Worm (Caenorhabditis elegans) whole organism, L1 larva: ENCODE measurements around the gene C04H4.1.

Source experiments
- aha-1 ChIP-seq: fragments of 150-350 bp; optimal IDR thresholded peaks from 2 replicates; lab custom pipeline; 2014; ENCODE audit warnings: missing biosample characterization, missing genetic modification characterization
- alr-1 ChIP-seq: fragments of 200-800 bp; sonication (Bioruptor generic); optimal IDR thresholded peaks from 2 replicates; lab custom pipeline; 2018; ENCODE audit warnings: borderline replicate concordance, mild to moderate bottlenecking, missing genetic modification characterization, missing compliant biosample characterization
- ama-1 ChIP-seq: fragments of 150-350 bp; optimal IDR thresholded peaks from 2 replicates; lab custom pipeline; 2014
- blmp-1 ChIP-seq: fragments of 150-350 bp; optimal IDR thresholded peaks from 2 replicates; lab custom pipeline; 2014; ENCODE audit warnings: missing biosample characterization, missing genetic modification characterization
- ceh-8 ChIP-seq: fragments of 200-800 bp; sonication (Bioruptor generic); optimal IDR thresholded peaks from 2 replicates; lab custom pipeline; 2018; ENCODE audit warnings: mild to moderate bottlenecking, missing genetic modification characterization, moderate library complexity, missing compliant biosample characterization
- ceh-82 ChIP-seq, 3 experiments: fragments of 150-350 bp in 1 of 3; sonication (generic microtip) in 2 of 3; optimal IDR thresholded peaks; 2 replicates each; lab custom pipeline; 2014 to 2017; ENCODE audit warnings: missing biosample characterization in 3 of 3, missing genetic modification characterization in 3 of 3
- ets-5 ChIP-seq: fragments of 200-800 bp; sonication (Bioruptor generic); IDR thresholded peaks from 2 replicates; pipeline ENCODE4 v1.3.6; 2022; ENCODE audit warnings: missing genetic modification characterization, missing compliant biosample characterization
- fos-1 ChIP-seq: fragments of 150-350 bp; optimal IDR thresholded peaks from 2 replicates; lab custom pipeline; 2014; ENCODE audit warnings: missing biosample characterization, missing genetic modification characterization
- hlh-4 ChIP-seq: sonication (generic microtip); optimal IDR thresholded peaks from 2 replicates; lab custom pipeline; 2016; ENCODE audit warnings: mild to moderate bottlenecking, missing genetic modification characterization, missing compliant biosample characterization
- hpl-2 ChIP-seq: fragments of 150-350 bp; optimal IDR thresholded peaks from 2 replicates; lab custom pipeline; 2014; ENCODE audit warnings: missing biosample characterization, missing genetic modification reagents, missing genetic modification characterization
- isw-1 ChIP-seq: fragments of 200-800 bp; sonication (Bioruptor generic); IDR thresholded peaks from 2 replicates; pipeline ENCODE4 v1.3.6; 2022; ENCODE audit warnings: missing genetic modification characterization, missing compliant biosample characterization
- jun-1 ChIP-seq: fragments of 150-350 bp; optimal IDR thresholded peaks from 2 replicates; lab custom pipeline; 2014; ENCODE audit warnings: missing biosample characterization, missing genetic modification reagents, missing genetic modification characterization
- lin-15B ChIP-seq: fragments of 150-350 bp; sonication (generic microtip); optimal IDR thresholded peaks from 3 replicates; lab custom pipeline; 2014; ENCODE audit warnings: missing biosample characterization, missing genetic modification characterization
- lsy-2 ChIP-seq, 2 experiments: fragments of 150-350 bp; optimal IDR thresholded peaks; 2 replicates each; lab custom pipeline; 2014; ENCODE audit warnings: missing biosample characterization in 2 of 2, missing genetic modification characterization in 2 of 2
- mdl-1 ChIP-seq, 2 experiments: fragments of 150-350 bp; optimal IDR thresholded peaks; 2 replicates each; lab custom pipeline; 2014 to 2017; ENCODE audit warnings: missing biosample characterization in 2 of 2, missing genetic modification characterization in 2 of 2, inconsistent platforms in 1 of 2
- nhr-11 ChIP-seq: fragments of 150-350 bp; optimal IDR thresholded peaks from 2 replicates; lab custom pipeline; 2014; ENCODE audit warnings: missing biosample characterization, missing genetic modification characterization
- nhr-19 ChIP-seq: fragments of 200-800 bp; sonication (Bioruptor generic); conservative IDR thresholded peaks from 2 replicates; pipeline ENCODE4 v1.3.6; 2022; ENCODE audit warnings: missing genetic modification characterization, missing compliant biosample characterization
- nhr-20 ChIP-seq: sonication (generic microtip); optimal IDR thresholded peaks from 2 replicates; lab custom pipeline; 2016; ENCODE audit warnings: mild to moderate bottlenecking, missing genetic modification characterization, missing compliant biosample characterization
- nhr-237 ChIP-seq: fragments of 150-350 bp; optimal IDR thresholded peaks from 2 replicates; lab custom pipeline; 2014; ENCODE audit warnings: missing biosample characterization, missing genetic modification characterization
- pag-3 ChIP-seq: sonication (generic microtip); optimal IDR thresholded peaks from 2 replicates; lab custom pipeline; 2017; ENCODE audit warnings: missing genetic modification characterization, mild to moderate bottlenecking, missing compliant biosample characterization, antibody characterized with exemption, borderline replicate concordance; ENCODE audit not compliant: insufficient read depth
- pqm-1 ChIP-seq: sonication (generic microtip); optimal IDR thresholded peaks from 3 replicates; lab custom pipeline; 2017; ENCODE audit warnings: missing biosample characterization, missing genetic modification characterization
- snpc-4 ChIP-seq: fragments of 150-350 bp; optimal IDR thresholded peaks from 2 replicates; lab custom pipeline; 2014; ENCODE audit warnings: missing biosample characterization, missing genetic modification characterization
- snu-23 ChIP-seq: sonication (generic microtip); optimal IDR thresholded peaks from 2 replicates; lab custom pipeline; 2016; ENCODE audit warnings: missing genetic modification characterization, missing compliant biosample characterization
- sup-37 ChIP-seq: fragments of 200-800 bp; sonication (Bioruptor generic); optimal IDR thresholded peaks from 2 replicates; lab custom pipeline; 2018; ENCODE audit warnings: mild to moderate bottlenecking, missing genetic modification characterization, missing compliant biosample characterization
- tbx-2 ChIP-seq: sonication (generic microtip); optimal IDR thresholded peaks from 2 replicates; lab custom pipeline; 2016; ENCODE audit warnings: missing genetic modification characterization, missing compliant biosample characterization
- unc-30 ChIP-seq: sonication (generic microtip); optimal IDR thresholded peaks from 2 replicates; lab custom pipeline; 2017; ENCODE audit warnings: missing biosample characterization, missing genetic modification characterization
- unc-62 ChIP-seq: fragments of 150-350 bp; optimal IDR thresholded peaks from 2 replicates; lab custom pipeline; 2014; ENCODE audit warnings: missing biosample characterization, missing genetic modification reagents, missing genetic modification characterization
- xbp-1 ChIP-seq: sonication (generic microtip); optimal IDR thresholded peaks from 2 replicates; lab custom pipeline; 2016; ENCODE audit warnings: missing genetic modification characterization, missing compliant biosample characterization
- zip-4 ChIP-seq: fragments of 200-800 bp; sonication (Bioruptor generic); optimal IDR thresholded peaks from 2 replicates; lab custom pipeline; 2018; ENCODE audit warnings: mild to moderate bottlenecking, missing genetic modification characterization, moderate library complexity, missing compliant biosample characterization

C04H4.1 gene

DNA sequence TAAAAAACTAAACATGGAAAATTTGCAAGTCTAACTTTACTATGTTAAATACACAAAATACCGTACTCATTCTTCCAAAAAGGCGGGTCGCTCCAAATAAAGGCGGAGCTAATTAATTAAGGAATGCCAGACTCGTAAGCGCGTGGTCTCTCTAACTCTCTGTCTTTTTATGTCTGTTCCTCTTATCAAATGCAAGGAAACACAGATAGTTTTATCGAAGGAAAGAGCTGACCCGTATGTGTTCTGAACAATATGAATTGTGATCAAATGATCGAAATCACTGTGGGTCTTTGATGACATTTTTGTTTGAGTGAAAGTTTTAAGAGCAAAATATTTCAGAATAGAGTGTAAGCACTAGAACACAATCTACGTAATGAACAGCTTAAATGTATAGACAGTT lies 42.8 kb downstream of the C04H4.1 start (continued):
- TF ChIP-seq ceh-8 (GFP tag; lab: Kevin White, UChicago) (no peak), lsy-2 (tag; optimal IDR thresholded peaks at IDR 0.05; lab: Kevin White, UChicago) (no peak)

DNA sequence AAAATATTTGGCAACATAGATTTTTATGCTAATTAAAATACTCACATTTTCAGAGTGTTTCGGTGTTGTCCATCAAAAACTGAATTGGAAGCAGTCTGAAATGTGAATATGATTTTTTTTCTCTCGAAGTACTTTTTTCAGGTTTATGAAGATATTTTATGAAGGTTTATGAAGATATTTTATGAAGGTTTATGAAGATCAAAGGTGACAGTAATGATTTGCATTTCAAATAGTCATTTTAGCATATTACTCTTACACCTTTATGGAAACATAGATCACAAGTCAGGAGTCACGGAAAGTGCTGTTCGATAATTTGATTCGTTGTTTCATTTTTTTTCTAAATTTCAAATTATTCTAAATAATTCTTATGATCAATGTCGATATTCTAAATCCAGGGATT lies 45.5 kb downstream of the C04H4.1 start, which contains the start of gene pgp-11:
Gene pgp-11, minus strand, starts transcription at position 101 of the 400 bp plus-strand sequence.
- TF ChIP-seq isw-1 (no peak), lin-15B (tag; lab: Kevin White, UChicago) (no peak), snu-23 (GFP tag; lab: Kevin White, UChicago) (no peak), jun-1 (tag; lab: Kevin White, UChicago) (no peak), ceh-82 (tag; optimal IDR thresholded peaks at IDR 0.05; lab: Kevin White, UChicago) (no peak), nhr-19 (GFP tag; lab: Robert Waterston, UW) (no peak), hlh-4 (tag; lab: Kevin White, UChicago) (no peak), pag-3 (tag; lab: Kevin White, UChicago) (no peak), fos-1 (tag; lab: Kevin White, UChicago) (no peak), ama-1 (lab: Kevin White, UChicago) (no peak), snpc-4 (tag; lab: Kevin White, UChicago) (no peak), unc-62 (GFP tag; lab: Kevin White, UChicago) (no peak), nhr-20 (tag; lab: Kevin White, UChicago) (no peak), xbp-1 (tag; lab: Kevin White, UChicago) (no peak), unc-30 (tag; lab: Kevin White, UChicago) (no peak)

DNA sequence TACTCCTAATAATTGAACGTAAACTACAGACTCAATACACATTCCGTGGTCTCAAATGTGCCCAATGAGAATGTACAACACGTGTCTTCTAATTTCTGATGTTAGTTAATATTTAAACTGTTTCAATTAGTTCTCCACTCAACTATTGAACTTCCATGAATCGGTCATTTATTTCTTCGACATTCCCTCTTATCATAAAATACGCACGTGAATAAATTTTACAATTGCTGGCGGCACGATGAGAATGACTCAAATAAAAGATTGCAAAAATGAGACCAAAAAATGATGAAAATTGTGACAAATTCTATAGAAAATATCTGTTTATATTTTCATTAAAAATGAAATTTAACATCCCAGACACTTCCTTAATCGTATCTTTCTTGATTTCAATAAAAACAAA lies 46.1 kb downstream of the C04H4.1 start:
- no peak for TF ChIP-seq mdl-1 (tag; optimal IDR thresholded peaks at IDR 0.05; lab: Kevin White, UChicago)
- TF ChIP-seq zip-4: no peak

DNA sequence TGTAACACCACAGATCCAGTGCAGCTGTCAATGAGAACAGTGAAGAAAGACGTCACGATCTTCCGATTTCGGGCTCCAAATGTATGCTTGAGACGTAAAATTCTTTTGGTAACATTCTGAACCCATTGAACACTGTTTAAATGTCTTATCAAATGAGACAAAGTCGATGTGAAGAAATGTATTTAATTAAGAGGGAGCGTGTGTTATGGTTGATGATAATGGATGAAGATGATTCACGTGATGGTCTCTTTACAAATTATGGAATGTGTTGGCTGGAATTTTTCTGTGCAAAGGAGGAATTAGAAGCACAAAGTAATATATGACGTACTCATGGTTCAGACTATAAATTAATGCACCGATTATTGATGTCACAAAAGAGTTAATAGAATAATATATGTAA lies 48.3 kb downstream of the C04H4.1 start:
- TF ChIP-seq aha-1 (tag; lab: Kevin White, UChicago): no peak
- peak; percentile 7 for TF ChIP-seq blmp-1
- TF ChIP-seq ets-5: no peak
- TF ChIP-seq hpl-2: no peak
- no peak for TF ChIP-seq alr-1
- TF ChIP-seq sup-37: no peak
- TF ChIP-seq, all 84 proteins: peak for 1

DNA sequence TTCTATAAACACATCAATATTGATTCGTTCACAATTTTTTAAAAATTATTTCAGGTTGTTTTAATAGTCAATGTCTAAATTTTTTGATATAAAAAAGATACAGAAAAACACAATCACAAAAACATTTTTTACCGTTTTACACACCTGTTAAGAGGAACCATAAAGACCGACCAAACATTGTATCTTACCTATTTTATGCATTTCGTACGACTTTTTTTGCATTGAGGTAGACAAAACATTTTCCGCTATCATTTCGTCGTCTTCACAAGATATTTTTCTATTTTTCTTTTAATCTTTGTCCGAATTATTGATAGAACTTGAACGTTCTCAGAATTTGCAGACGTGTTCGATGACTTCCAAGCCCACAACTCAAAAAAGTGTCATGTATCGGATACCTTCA lies 49.7 kb downstream of the C04H4.1 start, which contains the start of gene glna-2:
Gene glna-2, plus strand, starts transcription at position 301 of the 400 bp plus-strand sequence.
- TF ChIP-seq pqm-1 (tag; lab: Kevin White, UChicago) (no peak), nhr-11 (tag; lab: Kevin White, UChicago) (no peak), nhr-237 (tag; lab: Kevin White, UChicago) (no peak), tbx-2 (tag; lab: Kevin White, UChicago) (no peak)
